Fruit fly (Drosophila melanogaster) whole organism, embryonic: ENCODE measurements around the gene Uvrag.

Experiments used
- B-H2 ChIP-seq: fragments of 200-800 bp; sonication (Bioruptor generic); optimal IDR thresholded peaks from 2 replicates; lab custom pipeline; 2018; ENCODE audit warnings: missing biosample characterization, mild to moderate bottlenecking, missing genetic modification characterization
- Blimp-1 ChIP-seq: fragments of 200-800 bp; sonication (Bioruptor generic); optimal IDR thresholded peaks from 3 replicates; lab custom pipeline; 2018; ENCODE audit warnings: missing biosample characterization, missing genetic modification characterization, mild to moderate bottlenecking, moderate library complexity, missing genetic modification reagents
- CG10565 ChIP-seq: fragments of 200-800 bp; sonication (Bioruptor generic); optimal IDR thresholded peaks from 3 replicates; lab custom pipeline; 2016; ENCODE audit warnings: missing biosample characterization, mild to moderate bottlenecking, missing genetic modification characterization
- CG11085 ChIP-seq: fragments of 200-800 bp; sonication (Bioruptor generic); IDR thresholded peaks from 2 replicates; pipeline ENCODE4 v1.3.6; 2022; ENCODE audit warnings: missing biosample characterization, missing genetic modification characterization
- CG11093 ChIP-seq: fragments of 200-800 bp; sonication (Bioruptor generic); IDR thresholded peaks from 3 replicates; pipeline ENCODE4 v1.3.6; 2022; ENCODE audit warnings: missing biosample characterization, missing genetic modification characterization
- CG11456 ChIP-seq: fragments of 200-800 bp; sonication (Bioruptor generic); IDR thresholded peaks from 3 replicates; pipeline ENCODE4 v1.3.6; 2022; ENCODE audit warnings: missing biosample characterization, missing genetic modification characterization
- CG17802 ChIP-seq: fragments of 200-800 bp; sonication (Bioruptor generic); optimal IDR thresholded peaks from 2 replicates; lab custom pipeline; 2018; ENCODE audit warnings: missing biosample characterization, mild to moderate bottlenecking, missing genetic modification characterization, moderate library complexity
- CG2875 ChIP-seq: fragments of 200-800 bp; sonication (Bioruptor generic); optimal IDR thresholded peaks from 2 replicates; lab custom pipeline; 2017; ENCODE audit warnings: missing biosample characterization, mild to moderate bottlenecking, missing genetic modification characterization, missing genetic modification reagents
- CG3847 ChIP-seq: fragments of 200-800 bp; sonication (Bioruptor generic); IDR thresholded peaks from 2 replicates; pipeline ENCODE4 v1.3.6; 2022; ENCODE audit warnings: missing biosample characterization, missing genetic modification characterization
- CG4424 ChIP-seq: fragments of 200-800 bp; sonication (Bioruptor generic); optimal IDR thresholded peaks from 3 replicates; lab custom pipeline; 2016; ENCODE audit warnings: missing biosample characterization, missing genetic modification characterization
- CG5180 ChIP-seq: fragments of 200-800 bp; sonication (Bioruptor generic); optimal IDR thresholded peaks from 3 replicates; lab custom pipeline; 2017; ENCODE audit warnings: missing biosample characterization, missing genetic modification characterization, mild to moderate bottlenecking, moderate library complexity, missing genetic modification reagents
- CG5245 ChIP-seq: fragments of 200-800 bp; sonication (Bioruptor generic); optimal IDR thresholded peaks from 3 replicates; lab custom pipeline; 2016; ENCODE audit warnings: missing biosample characterization, missing genetic modification characterization
- CG5953 ChIP-seq: fragments of 200-800 bp; sonication (Bioruptor generic); IDR thresholded peaks from 2 replicates; pipeline ENCODE4 v1.3.6; 2022; ENCODE audit warnings: missing biosample characterization, missing genetic modification characterization
- CG6175 ChIP-seq: fragments of 200-800 bp; sonication (Bioruptor generic); IDR thresholded peaks from 3 replicates; pipeline ENCODE4 v1.3.6; 2022; ENCODE audit warnings: missing biosample characterization, missing genetic modification characterization
- CG6854 ChIP-seq: fragments of 200-800 bp; sonication (Bioruptor generic); optimal IDR thresholded peaks from 3 replicates; lab custom pipeline; 2017; ENCODE audit warnings: missing biosample characterization, mild to moderate bottlenecking, missing genetic modification characterization
- CG7786 ChIP-seq: fragments of 200-800 bp; sonication (Bioruptor generic); optimal IDR thresholded peaks from 2 replicates; lab custom pipeline; 2016; ENCODE audit warnings: missing biosample characterization, missing genetic modification characterization
- D19A ChIP-seq: fragments of 200-800 bp; optimal IDR thresholded peaks from 3 replicates; lab custom pipeline; 2019; ENCODE audit warnings: missing biosample characterization, mild to moderate bottlenecking, missing genetic modification characterization, moderate library complexity
- Dad ChIP-seq: fragments of 200-800 bp; sonication (Bioruptor generic); optimal IDR thresholded peaks from 3 replicates; lab custom pipeline; 2016; ENCODE audit warnings: missing biosample characterization, missing genetic modification characterization
- Hr78 ChIP-seq, 2 experiments: fragments of 200-800 bp in 1 of 2; fragments of >200 bp in 1 of 2; sonication (Bioruptor generic) in 1 of 2; optimal IDR thresholded peaks; 2 replicates each; lab custom pipeline; 2017 to 2019; ENCODE audit warnings: missing biosample characterization in 2 of 2, missing genetic modification characterization in 2 of 2, mild to moderate bottlenecking in 1 of 2, moderate library complexity in 1 of 2
- MBD-R2 ChIP-seq: fragments of 200-800 bp; sonication (Bioruptor generic); IDR thresholded peaks from 2 replicates; pipeline ENCODE4 v1.3.6; 2022; ENCODE audit warnings: missing biosample characterization, missing genetic modification characterization
- MESR4 ChIP-seq: fragments of 200-800 bp; sonication (Bioruptor generic); optimal IDR thresholded peaks from 2 replicates; lab custom pipeline; 2018; ENCODE audit warnings: missing biosample characterization, mild to moderate bottlenecking, missing genetic modification characterization, moderate library complexity
- Med ChIP-seq: fragments of 200-800 bp; sonication (Bioruptor generic); peaks from one replicate; lab custom pipeline; 2016; ENCODE audit warnings: missing biosample characterization, missing genetic modification characterization, mild to moderate bottlenecking, inconsistent platforms, moderate library complexity
- NC2β ChIP-seq: fragments of 200-800 bp; sonication (Bioruptor generic); optimal IDR thresholded peaks from 2 replicates; lab custom pipeline; 2016; ENCODE audit warnings: missing biosample characterization, missing genetic modification characterization
- Oaz ChIP-seq: fragments of 200-800 bp; sonication (Bioruptor generic); IDR thresholded peaks from 2 replicates; pipeline ENCODE4 v1.3.6; 2022; ENCODE audit warnings: missing biosample characterization, missing genetic modification characterization
- Xrp1 ChIP-seq: fragments of 200-800 bp; sonication (Bioruptor generic); IDR thresholded peaks from 2 replicates; pipeline ENCODE4 v1.3.6; 2022; ENCODE audit warnings: missing biosample characterization, missing genetic modification characterization
- bbx ChIP-seq: fragments of 200-800 bp; sonication (Bioruptor generic); IDR thresholded peaks from 2 replicates; pipeline ENCODE4 v1.3.6; 2022; ENCODE audit warnings: missing biosample characterization, missing genetic modification characterization; ENCODE audit not compliant: partially characterized antibody
- caup ChIP-seq: fragments of 200-800 bp; sonication (Bioruptor generic); optimal IDR thresholded peaks from 3 replicates; lab custom pipeline; 2017; ENCODE audit warnings: missing biosample characterization, mild to moderate bottlenecking, missing genetic modification characterization, moderate library complexity; ENCODE audit not compliant: severe bottlenecking
- crp ChIP-seq, 2 experiments: fragments of 200-800 bp; sonication (Bioruptor generic); optimal IDR thresholded peaks; 2 replicates in 1 of 2; 3 replicates in 1 of 2; lab custom pipeline; 2017; ENCODE audit warnings: missing biosample characterization in 2 of 2, missing genetic modification characterization in 2 of 2, mild to moderate bottlenecking in 1 of 2, moderate library complexity in 1 of 2
- emc ChIP-seq: fragments of 200-800 bp; sonication (Bioruptor generic); optimal IDR thresholded peaks from 2 replicates; lab custom pipeline; 2016; ENCODE audit warnings: missing biosample characterization, missing genetic modification characterization
- en ChIP-seq: fragments of 200-800 bp; sonication (Bioruptor generic); optimal IDR thresholded peaks from 2 replicates; lab custom pipeline; 2016; ENCODE audit warnings: missing biosample characterization, missing genetic modification characterization
- fd96Cb ChIP-seq: fragments of 200-800 bp; sonication (Bioruptor generic); optimal IDR thresholded peaks from 2 replicates; lab custom pipeline; 2018; ENCODE audit warnings: missing biosample characterization, mild to moderate bottlenecking, missing genetic modification characterization, moderate library complexity
- grau ChIP-seq: fragments of 200-800 bp; optimal IDR thresholded peaks from 3 replicates; lab custom pipeline; 2019; ENCODE audit warnings: missing biosample characterization, mild to moderate bottlenecking, missing genetic modification characterization, moderate library complexity
- ham ChIP-seq: fragments of 200-800 bp; sonication (Bioruptor generic); IDR thresholded peaks from 2 replicates; pipeline ENCODE4 v1.3.6; 2022; ENCODE audit warnings: missing biosample characterization, missing genetic modification characterization
- ind ChIP-seq: fragments of 200-800 bp; sonication (Bioruptor generic); optimal IDR thresholded peaks from 3 replicates; lab custom pipeline; 2016; ENCODE audit warnings: missing biosample characterization, missing genetic modification characterization
- jing ChIP-seq: fragments of 200-800 bp; sonication (Bioruptor generic); optimal IDR thresholded peaks from 2 replicates; lab custom pipeline; 2018; ENCODE audit warnings: missing biosample characterization, mild to moderate bottlenecking, missing genetic modification characterization
- kah ChIP-seq: fragments of 200-800 bp; sonication (Bioruptor generic); optimal IDR thresholded peaks from 2 replicates; lab custom pipeline; 2018; ENCODE audit warnings: missing biosample characterization, mild to moderate bottlenecking, missing genetic modification characterization
- lov ChIP-seq, 2 experiments: fragments of 200-800 bp in 1 of 2; fragments of >200 bp in 1 of 2; sonication (Bioruptor generic) in 1 of 2; IDR thresholded peaks in 1 of 2; optimal IDR thresholded peaks in 1 of 2; 2 replicates in 1 of 2; 3 replicates in 1 of 2; pipeline versions ENCODE4 v1.3.6 to Lab custom; 2017 to 2022; ENCODE audit warnings: missing biosample characterization in 1 of 2, missing genetic modification characterization in 1 of 2
- maf-S ChIP-seq: fragments of 200-800 bp; sonication (Bioruptor generic); optimal IDR thresholded peaks from 2 replicates; lab custom pipeline; 2016; ENCODE audit warnings: missing biosample characterization, missing genetic modification characterization
- pan ChIP-seq, 4 experiments: fragments of >200 bp in 3 of 4; fragments of 200-800 bp in 1 of 4; sonication (Bioruptor generic) in 1 of 4; optimal IDR thresholded peaks in 3 of 4; IDR thresholded peaks in 1 of 4; 2 replicates each; pipeline versions ENCODE4 v1.3.6 to Lab custom; 2017 to 2022; ENCODE audit warnings: missing biosample characterization in 2 of 4, missing genetic modification characterization in 2 of 4, mixed read lengths in 1 of 4
- pzg ChIP-seq: fragments of 200-800 bp; sonication (Bioruptor generic); optimal IDR thresholded peaks from 3 replicates; lab custom pipeline; 2018; ENCODE audit warnings: missing biosample characterization, mild to moderate bottlenecking, missing genetic modification characterization, moderate library complexity
- slbo ChIP-seq: fragments of 200-800 bp; sonication (Bioruptor generic); IDR thresholded peaks from 2 replicates; pipeline ENCODE4 v1.3.6; 2022; ENCODE audit warnings: missing biosample characterization, missing genetic modification characterization
- stc ChIP-seq: fragments of 200-800 bp; sonication (Bioruptor generic); IDR thresholded peaks from 2 replicates; pipeline ENCODE4 v1.3.6; 2022; ENCODE audit warnings: missing biosample characterization, missing genetic modification characterization
- stwl ChIP-seq: fragments of 200-800 bp; sonication (Bioruptor generic); optimal IDR thresholded peaks from 3 replicates; lab custom pipeline; 2018; ENCODE audit warnings: missing biosample characterization, mild to moderate bottlenecking, missing genetic modification characterization, moderate library complexity
- trem ChIP-seq: fragments of 200-800 bp; optimal IDR thresholded peaks from 3 replicates; lab custom pipeline; 2019; ENCODE audit warnings: missing biosample characterization, mild to moderate bottlenecking, missing genetic modification characterization, moderate library complexity
- vnd ChIP-seq: fragments of 200-800 bp; sonication (Bioruptor generic); IDR thresholded peaks from 3 replicates; pipeline ENCODE4 v1.3.6; 2022; ENCODE audit warnings: missing biosample characterization, missing genetic modification characterization; ENCODE audit not compliant: partially characterized antibody
- vvl ChIP-seq: fragments of 200-800 bp; sonication (Bioruptor generic); IDR thresholded peaks from 2 replicates; pipeline ENCODE4 v1.3.6; 2022; ENCODE audit warnings: missing biosample characterization, missing genetic modification characterization

Gene Uvrag

dm6 chr2L:13289689-13290088 is 3.1 kb downstream of the Uvrag start, which contains the start of gene CG31729 (continued):
- TF ChIP-seq stwl (peak; percentile 59), CG10565 (GFP tag; lab: Kevin White, UChicago) (no peak), CG4424 (peak; percentile 28), stc (GFP tag; lab: Robert Waterston, UW) (peak; percentile 21; the same call in 1 of the 2 replicates), D19A (tag; lab: Kevin White, UChicago) (no peak), pzg (GFP tag; lab: Kevin White, UChicago) (peak; percentile 47), trem (tag; lab: Kevin White, UChicago) (peak; percentile 30), vvl (GFP tag; lab: Robert Waterston, UW) (peak; percentile 39; the same call in 1 of the 2 replicates), B-H2 (GFP tag; lab: Kevin White, UChicago) (no peak), vnd (GFP tag; lab: Robert Waterston, UW) (no peak), fd96Cb (tag; lab: Kevin White, UChicago) (no peak), CG6854 (GFP tag; lab: Kevin White, UChicago) (no peak), MBD-R2 (0 out of 2 replicates have a peak, but pooled peaks have one; percentile 38), Med (GFP tag; lab: Kevin White, UChicago) (peak; percentile 79), CG5953 (GFP tag; lab: Robert Waterston, UW) (no peak), kah (GFP tag; lab: Kevin White, UChicago) (no peak), Dad (GFP tag; lab: Kevin White, UChicago) (no peak), ind (GFP tag; lab: Kevin White, UChicago) (peak; percentile 38), Xrp1 (peak; percentile 37; the same call in 1 of the 2 replicates), NC2β (no peak), en (GFP tag; lab: Kevin White, UChicago) (no peak)

dm6 chr2L:13290276-13291065 is 3.9 kb downstream of the Uvrag start:
- TF ChIP-seq MESR4 (GFP tag; lab: Kevin White, UChicago) (peak; percentile 4), crp (GFP tag; optimal IDR thresholded peaks at IDR 0.05; lab: Kevin White, UChicago) (no peak), Blimp-1 (peak; percentile 93), CG6175 (GFP tag; lab: Robert Waterston, UW) (peak; percentile 96), lov (optimal IDR thresholded peaks at IDR 0.05; lab: Kevin White, UChicago) (no peak), lov (GFP tag; IDR thresholded peaks at IDR 0.05; lab: Robert Waterston, UW) (peak; percentile 66; the same call in 1 of the 3 replicates), jing (GFP tag; lab: Kevin White, UChicago) (no peak), slbo (GFP tag; lab: Robert Waterston, UW) (peak; percentile 38), maf-S (GFP tag; lab: Kevin White, UChicago) (peak; percentile 62), Hr78 (GFP tag; optimal IDR thresholded peaks at IDR 0.05; lab: Kevin White, UChicago) (peak in 1 of 2 experiments; percentile 45), Oaz (GFP tag; lab: Robert Waterston, UW) (no peak; the same call in 1 of the 2 replicates), CG5245 (GFP tag; lab: Kevin White, UChicago) (no peak), CG2875 (GFP tag; lab: Kevin White, UChicago) (peak; percentile 82), emc (no peak), CG5180 (peak; percentile 83), grau (peak; percentile 69), CG11085 (GFP tag; lab: Robert Waterston, UW) (peak; percentile 28; the same call in 1 of the 2 replicates), pan (optimal IDR thresholded peaks at IDR 0.05; lab: Kevin White, UChicago) (no peak), pan (GFP tag; optimal IDR thresholded peaks at IDR 0.05 in 1 of 2, IDR thresholded peaks at IDR 0.05 in 1 of 2) (peak in 1 of 2 experiments; percentile 61), CG11093 (GFP tag; lab: Robert Waterston, UW) (no peak), CG7786 (no peak), ham (GFP tag; lab: Robert Waterston, UW) (no peak), CG17802 (no peak), CG3847 (GFP tag; lab: Robert Waterston, UW) (no peak), CG11456 (GFP tag; lab: Robert Waterston, UW) (no peak), caup (GFP tag; lab: Kevin White, UChicago) (peak; percentile 84), bbx (GFP tag; lab: Robert Waterston, UW) (peak; percentile 54; the same call in 1 of the 2 replicates)
